1 worm cellular context compared by ENCODE assay signal in genomic region chrII:5871508-5871907, ce11.
TF ChIP-seq lines count a peak whose summit lies in the region.

No protein-coding gene starts in this region.

TF ChIP-seq in whole organism, L1 larva, 84 proteins besides CTCF, POLR2A, EP300 and RAD21 (continued from another document):
- TF ChIP-seq nhr-84 (tag; optimal IDR thresholded peaks at IDR 0.05; lab: Kevin White, UChicago): no peak
- no peak for TF ChIP-seq nhr-47 (tag; optimal IDR thresholded peaks at IDR 0.05; lab: Kevin White, UChicago)
- TF ChIP-seq jun-1 (tag; optimal IDR thresholded peaks at IDR 0.05; lab: Kevin White, UChicago): no peak
- TF ChIP-seq lin-13 (GFP tag; optimal IDR thresholded peaks at IDR 0.05; lab: Kevin White, UChicago): no peak
- TF ChIP-seq blmp-1 (tag; optimal IDR thresholded peaks at IDR 0.05; lab: Kevin White, UChicago): no peak
- TF ChIP-seq mdl-1 (tag; optimal IDR thresholded peaks at IDR 0.05; lab: Kevin White, UChicago): no peak
- TF ChIP-seq lsy-2 (tag; optimal IDR thresholded peaks at IDR 0.05; lab: Kevin White, UChicago): peak in 1 of 2 experiments; percentile 15
- no peak for TF ChIP-seq aly-2 (tag; optimal IDR thresholded peaks at IDR 0.05; lab: Kevin White, UChicago)
- TF ChIP-seq nhr-20 (tag; optimal IDR thresholded peaks at IDR 0.05; lab: Kevin White, UChicago): no peak
- TF ChIP-seq snu-23 (GFP tag; optimal IDR thresholded peaks at IDR 0.05; lab: Kevin White, UChicago): no peak
- TF ChIP-seq aha-1 (tag; optimal IDR thresholded peaks at IDR 0.05; lab: Kevin White, UChicago): no peak
TF ChIP-seq in whole organism, L1 larva: peak in this region for 4.
